Fruit fly (Drosophila melanogaster) S2 (cell line): ENCODE results near the gene CG12521.

ENCODE experiments used
- CG8478 ChIP-seq: fragments of >200 bp; optimal IDR thresholded peaks from 2 replicates; lab custom pipeline; 2018
- CTCF ChIP-seq, 2 experiments: fragments of >200 bp; optimal IDR thresholded peaks; 2 replicates each; lab custom pipeline; 2018

dm6 chr3L:11862266-11862665 is 14.7 kb upstream of the CG12521 start:
- TF ChIP-seq CTCF (optimal IDR thresholded peaks at IDR 0.05; lab: Kevin White, UChicago), result no peak
- no peak for TF ChIP-seq CG8478
